Worm (Caenorhabditis elegans) whole organism, L4 larva: Measurements from ENCODE around the gene nhr-275.

ENCODE experiments used
- F26F4.8 ChIP-seq: fragments of 200-800 bp; sonication (Bioruptor generic); conservative IDR thresholded peaks from 2 replicates; pipeline ENCODE4 v1.3.6; 2022; ENCODE audit warnings: missing genetic modification characterization, missing compliant biosample characterization
- ama-1 ChIP-seq: fragments of 150-350 bp; optimal IDR thresholded peaks from 2 replicates; lab custom pipeline; 2014; ENCODE audit warnings: inconsistent platforms, mixed read lengths
- mep-1 ChIP-seq: fragments of 150-350 bp; sonication (generic microtip); optimal IDR thresholded peaks from 3 replicates; lab custom pipeline; 2014; ENCODE audit warnings: missing biosample characterization, missing genetic modification characterization
- mxl-3 ChIP-seq: fragments of 200-800 bp; sonication (Bioruptor generic); optimal IDR thresholded peaks from 2 replicates; lab custom pipeline; 2018; ENCODE audit warnings: mild to moderate bottlenecking, missing genetic modification characterization, missing compliant biosample characterization
- nhr-102 ChIP-seq: sonication (generic microtip); optimal IDR thresholded peaks from 2 replicates; lab custom pipeline; 2016; ENCODE audit warnings: mild to moderate bottlenecking, missing genetic modification characterization, moderate library complexity, missing compliant biosample characterization
- snpc-4 ChIP-seq: fragments of 150-350 bp; optimal IDR thresholded peaks from 2 replicates; lab custom pipeline; 2014; ENCODE audit warnings: missing biosample characterization, missing genetic modification characterization

DNA sequence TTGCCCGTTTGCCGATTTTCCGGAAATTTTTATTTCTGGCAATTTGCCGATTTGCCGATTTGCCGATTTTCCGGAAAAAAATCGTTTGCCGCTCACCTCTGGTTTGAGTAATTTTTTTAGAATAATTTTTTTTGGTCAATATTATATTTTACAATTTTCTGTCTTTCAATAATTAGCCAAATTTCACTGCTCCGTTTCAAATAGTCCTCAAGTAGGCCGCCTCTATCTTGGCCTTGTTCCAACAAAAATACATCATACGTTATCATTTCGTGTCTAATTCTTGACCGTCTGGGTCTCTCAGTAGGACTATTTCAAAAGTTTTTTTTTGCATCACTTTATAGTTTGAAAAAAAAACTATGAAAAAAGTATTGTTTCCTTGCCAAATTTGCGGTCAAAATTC lies 25.4 kb upstream of the nhr-275 start, which contains the start of gene nhr-115:
- no peak for TF ChIP-seq mep-1 (tag; lab: Kevin White, UChicago)
- no peak for TF ChIP-seq F26F4.8
- TF ChIP-seq mxl-3: no peak
- TF ChIP-seq ama-1 (lab: Kevin White, UChicago): no peak
- no peak for TF ChIP-seq nhr-102
- no peak for TF ChIP-seq snpc-4
